Fruit fly (Drosophila melanogaster): Measurements from ENCODE around the gene CG16762.

CG16762 gene

dm6 chr3L:2489438-2489837, 14.0 kb upstream of the CG16762 start (continued):
- TF ChIP-seq CG8290 (GFP tag; optimal IDR thresholded peaks at IDR 0.05) (no peak), CG8290 (tag; optimal IDR thresholded peaks at IDR 0.05) (peak; percentile 45 to 57), CG6813 (GFP tag; optimal IDR thresholded peaks at IDR 0.05) (peak; percentile 83), tll (GFP tag; optimal IDR thresholded peaks at IDR 0.05) (peak in 1 of 2 experiments; percentile 39), CG13123 (GFP tag; optimal IDR thresholded peaks at IDR 0.05) (peak; percentile 10), ato (GFP tag; IDR thresholded peaks at IDR 0.05; ENCODE audit: partially characterized antibody) (no peak), CG8924 (tag; optimal IDR thresholded peaks at IDR 0.05) (peak; percentile 36), CG4707 (GFP tag; optimal IDR thresholded peaks at IDR 0.05) (peak; percentile 56), CG30431 (GFP tag; optimal IDR thresholded peaks at IDR 0.05) (no peak), Hr78 (GFP tag; optimal IDR thresholded peaks at IDR 0.05) (peak in 1 of 2 experiments; percentile 46), onecut (GFP tag; IDR thresholded peaks at IDR 0.05) (peak; percentile 62), gcm (GFP tag; optimal IDR thresholded peaks at IDR 0.05) (peak; percentile 46), Taf1 (GFP tag; IDR thresholded peaks at IDR 0.05) (no peak), cato (GFP tag; optimal IDR thresholded peaks at IDR 0.05; ENCODE audit: borderline replicate concordance) (no peak), CG13424 (tag; optimal IDR thresholded peaks at IDR 0.05) (peak; percentile 37), CG17568 (GFP tag; optimal IDR thresholded peaks at IDR 0.05) (peak; percentile 54), H2.0 (GFP tag; IDR thresholded peaks at IDR 0.05) (peak; percentile 26; the same call in 1 of the 2 replicates), sob (GFP tag; IDR thresholded peaks at IDR 0.05) (no peak), GATAe (GFP tag; conservative IDR thresholded peaks at IDR 0.05) (no peak), tap (tag; optimal IDR thresholded peaks at IDR 0.05) (peak; percentile 53), Vsx1 (GFP tag; optimal IDR thresholded peaks at IDR 0.05) (peak; percentile 33), trem (tag; optimal IDR thresholded peaks at IDR 0.05) (peak; percentile 15), ab (GFP tag; optimal IDR thresholded peaks at IDR 0.05) (no peak), stwl (tag; optimal IDR thresholded peaks at IDR 0.05) (no peak), Hsf (GFP tag; optimal IDR thresholded peaks at IDR 0.05) (no peak), NC2β (GFP tag; optimal IDR thresholded peaks at IDR 0.05) (peak; percentile 47), CG15696 (tag; optimal IDR thresholded peaks at IDR 0.05) (peak; percentile 79), sisA (GFP tag; IDR thresholded peaks at IDR 0.05) (no peak), CG2875 (GFP tag; optimal IDR thresholded peaks at IDR 0.05) (peak; percentile 59), Dip2 (GFP tag; IDR thresholded peaks at IDR 0.05) (no peak), CG3847 (GFP tag; IDR thresholded peaks at IDR 0.05) (no peak), HLHmδ (GFP tag; optimal IDR thresholded peaks at IDR 0.05) (peak; percentile 27), sc (optimal IDR thresholded peaks at IDR 0.05) (no peak), sc (GFP tag; optimal IDR thresholded peaks at IDR 0.05) (peak; percentile 26), CG5180 (GFP tag; optimal IDR thresholded peaks at IDR 0.05) (peak; percentile 70), NK7.1 (GFP tag; optimal IDR thresholded peaks at IDR 0.05) (peak; percentile 22), vnd (GFP tag; IDR thresholded peaks at IDR 0.05; ENCODE audit: partially characterized antibody) (no peak), CG7963 (GFP tag; IDR thresholded peaks at IDR 0.05; ENCODE audit: partially characterized antibody) (no peak), Side (GFP tag; optimal IDR thresholded peaks at IDR 0.05) (peak; percentile 44), Ets65A (GFP tag) (no peak), CG10147 (GFP tag; optimal IDR thresholded peaks at IDR 0.05) (peak; percentile 15), danr (GFP tag; IDR thresholded peaks at IDR 0.05) (no peak), C15 (GFP tag; IDR thresholded peaks at IDR 0.05) (no peak), CG2712 (tag; optimal IDR thresholded peaks at IDR 0.05) (peak; percentile 30), Eip74EF (GFP tag; optimal IDR thresholded peaks at IDR 0.05) (peak in 1 of 2 experiments; percentile 59), Mrtf (GFP tag; IDR thresholded peaks at IDR 0.05) (0 out of 3 replicates have a peak, but pooled peaks have one; percentile 3), ind (GFP tag; optimal IDR thresholded peaks at IDR 0.05) (no peak)
